Fruit fly (Drosophila melanogaster) whole organism, adult: Measurements from ENCODE around the gene Pex19.

Source experiments
- CG11617 ChIP-seq: fragments of 200-800 bp; sonication (Bioruptor generic); optimal IDR thresholded peaks from 2 replicates; lab custom pipeline; 2017; ENCODE audit warnings: mild to moderate bottlenecking, missing biosample characterization, missing genetic modification reagents, missing genetic modification characterization
- CG12768 ChIP-seq: fragments of 200-800 bp; sonication (Bioruptor generic); optimal IDR thresholded peaks from 2 replicates; lab custom pipeline; 2017; ENCODE audit warnings: missing biosample characterization, missing genetic modification characterization, mild to moderate bottlenecking, moderate library complexity, missing genetic modification reagents
- CG14711 ChIP-seq: fragments of 200-800 bp; sonication (Bioruptor generic); optimal IDR thresholded peaks from 2 replicates; lab custom pipeline; 2018; ENCODE audit warnings: missing biosample characterization, mild to moderate bottlenecking, missing genetic modification characterization, moderate library complexity
- CG1620 ChIP-seq: fragments of 200-800 bp; sonication (Bioruptor generic); optimal IDR thresholded peaks from 2 replicates; lab custom pipeline; 2016; ENCODE audit warnings: missing biosample characterization, missing genetic modification characterization
- CG5204 ChIP-seq: fragments of 200-800 bp; sonication (Bioruptor generic); optimal IDR thresholded peaks from 2 replicates; lab custom pipeline; 2016; ENCODE audit warnings: missing biosample characterization, missing genetic modification characterization
- Clk ChIP-seq: fragments of 200-800 bp; sonication (Bioruptor generic); optimal IDR thresholded peaks from 2 replicates; lab custom pipeline; 2017; ENCODE audit warnings: missing biosample characterization, missing genetic modification characterization
- Crg-1 ChIP-seq: fragments of 200-800 bp; sonication (Bioruptor generic); optimal IDR thresholded peaks from 2 replicates; lab custom pipeline; 2016; ENCODE audit warnings: missing biosample characterization, missing genetic modification characterization
- bab1 ChIP-seq: fragments of 200-800 bp; sonication (Bioruptor generic); optimal IDR thresholded peaks from 3 replicates; lab custom pipeline; 2019; ENCODE audit warnings: missing biosample characterization, mild to moderate bottlenecking, missing genetic modification characterization, moderate library complexity
- cic ChIP-seq: fragments of 200-800 bp; sonication (Bioruptor generic); optimal IDR thresholded peaks from 2 replicates; lab custom pipeline; 2017; ENCODE audit warnings: missing biosample characterization, mild to moderate bottlenecking, missing genetic modification characterization, moderate library complexity
- cnc ChIP-seq, 2 experiments: fragments of >200 bp; optimal IDR thresholded peaks; 2 replicates each; lab custom pipeline; 2017
- kay ChIP-seq: fragments of 200-800 bp; sonication (Bioruptor generic); peaks from one replicate; lab custom pipeline; 2016; ENCODE audit warnings: missing biosample characterization, missing genetic modification characterization, borderline replicate concordance
- ovo ChIP-seq: fragments of 200-800 bp; sonication (Bioruptor generic); optimal IDR thresholded peaks from 2 replicates; lab custom pipeline; 2016; ENCODE audit warnings: missing biosample characterization, missing genetic modification characterization
- pad ChIP-seq: fragments of 200-800 bp; sonication (Bioruptor generic); optimal IDR thresholded peaks from 3 replicates; lab custom pipeline; 2017; ENCODE audit warnings: missing biosample characterization, missing genetic modification characterization, mild to moderate bottlenecking, moderate library complexity, missing genetic modification reagents
- toe ChIP-seq: fragments of 200-800 bp; sonication (Bioruptor generic); optimal IDR thresholded peaks from 2 replicates; lab custom pipeline; 2016; ENCODE audit warnings: missing biosample characterization, missing genetic modification characterization

DNA sequence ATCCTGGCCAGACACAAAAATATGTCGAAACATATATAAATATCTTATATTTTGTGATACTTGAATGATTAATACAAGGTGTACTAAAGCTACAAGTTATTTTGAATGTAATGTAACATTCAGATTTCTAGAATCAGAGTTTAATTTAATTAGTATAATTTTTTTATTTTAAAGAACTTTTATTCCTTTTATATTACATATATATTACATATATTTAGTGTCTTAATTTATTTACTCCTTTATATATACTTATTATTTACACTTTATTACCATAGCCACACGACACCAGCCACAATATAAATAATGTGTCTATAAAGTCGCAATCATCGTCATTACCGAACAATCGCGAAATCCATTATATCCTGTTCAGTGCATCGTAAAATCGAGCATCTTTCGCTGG lies at the start of gene Pex19:
- no peak for TF ChIP-seq toe (GFP tag; lab: Kevin White, UChicago)
- no peak for TF ChIP-seq Clk (GFP tag; lab: Kevin White, UChicago)
- TF ChIP-seq CG5204 = no peak
- TF ChIP-seq CG14711 = no peak
- TF ChIP-seq bab1 = no peak
- no peak for TF ChIP-seq cnc (optimal IDR thresholded peaks at IDR 0.05; lab: Kevin White, UChicago)
- TF ChIP-seq ovo = no peak
- TF ChIP-seq kay = no peak
- no peak for TF ChIP-seq CG11617
- no peak for TF ChIP-seq CG1620
- TF ChIP-seq cic (GFP tag; lab: Kevin White, UChicago) = no peak
- no peak for TF ChIP-seq Crg-1 (GFP tag; lab: Kevin White, UChicago)
- no peak for TF ChIP-seq pad (GFP tag; lab: Kevin White, UChicago)
- TF ChIP-seq CG12768 = no peak
